Worm (Caenorhabditis elegans) whole organism, mixed stage, embryonic: ENCODE results near the gene T08B1.1.

Experiments used
- M03D4.4 ChIP-seq: sonication (generic microtip); optimal IDR thresholded peaks from 2 replicates; lab custom pipeline; 2017; ENCODE audit warnings: mild to moderate bottlenecking, missing genetic modification characterization, missing compliant biosample characterization
- bed-3 ChIP-seq: fragments of 200-800 bp; sonication (Bioruptor generic); optimal IDR thresholded peaks from 3 replicates; lab custom pipeline; 2018; ENCODE audit warnings: mild to moderate bottlenecking, missing genetic modification characterization, moderate library complexity, missing compliant biosample characterization
- blmp-1 ChIP-seq: fragments of 150-350 bp; optimal IDR thresholded peaks from 2 replicates; lab custom pipeline; 2014; ENCODE audit warnings: missing biosample characterization, missing genetic modification characterization
- ceh-39 ChIP-seq: fragments of 150-350 bp; optimal IDR thresholded peaks from 2 replicates; lab custom pipeline; 2014; ENCODE audit warnings: missing biosample characterization, missing genetic modification characterization
- ceh-43 ChIP-seq: fragments of 200-800 bp; sonication (Bioruptor generic); optimal IDR thresholded peaks from 2 replicates; lab custom pipeline; 2018; ENCODE audit warnings: mild to moderate bottlenecking, missing genetic modification characterization, moderate library complexity, missing compliant biosample characterization
- ceh-83 ChIP-seq: fragments of 200-800 bp; sonication (Bioruptor generic); optimal IDR thresholded peaks from 2 replicates; lab custom pipeline; 2018; ENCODE audit warnings: mild to moderate bottlenecking, missing genetic modification characterization, missing compliant biosample characterization
- ces-1 ChIP-seq: fragments of 150-350 bp; optimal IDR thresholded peaks from 2 replicates; lab custom pipeline; 2014; ENCODE audit warnings: missing biosample characterization, missing genetic modification reagents, missing genetic modification characterization
- cnd-1 ChIP-seq: fragments of 200-800 bp; sonication (Bioruptor generic); optimal IDR thresholded peaks from 2 replicates; lab custom pipeline; 2018; ENCODE audit warnings: mild to moderate bottlenecking, missing genetic modification characterization, missing compliant biosample characterization
- drap-1 ChIP-seq: fragments of 200-800 bp; sonication (Bioruptor generic); optimal IDR thresholded peaks from 3 replicates; lab custom pipeline; 2018; ENCODE audit warnings: mild to moderate bottlenecking, missing genetic modification characterization, missing compliant biosample characterization
- elt-1 ChIP-seq: sonication (generic microtip); optimal IDR thresholded peaks from 2 replicates; lab custom pipeline; 2017; ENCODE audit warnings: missing genetic modification characterization, mild to moderate bottlenecking, missing compliant biosample characterization, antibody characterized with exemption, moderate library complexity, borderline replicate concordance; ENCODE audit not compliant: insufficient read depth
- elt-3 ChIP-seq: fragments of 150-350 bp; optimal IDR thresholded peaks from 2 replicates; lab custom pipeline; 2014; ENCODE audit warnings: missing biosample characterization, missing genetic modification characterization
- ham-2 ChIP-seq: fragments of 200-800 bp; sonication (Bioruptor generic); optimal IDR thresholded peaks from 2 replicates; lab custom pipeline; 2018; ENCODE audit warnings: mild to moderate bottlenecking, missing genetic modification characterization, missing compliant biosample characterization
- hlh-1 ChIP-seq: fragments of 150-350 bp; optimal IDR thresholded peaks from 2 replicates; lab custom pipeline; 2014; ENCODE audit warnings: missing biosample characterization, missing genetic modification reagents, missing genetic modification characterization
- lin-13 ChIP-seq: fragments of 150-350 bp; optimal IDR thresholded peaks from 2 replicates; lab custom pipeline; 2014; ENCODE audit warnings: missing biosample characterization, missing genetic modification characterization
- lin-32 ChIP-seq: fragments of 200-800 bp; sonication (Bioruptor generic); optimal IDR thresholded peaks from 2 replicates; lab custom pipeline; 2018; ENCODE audit warnings: mild to moderate bottlenecking, missing genetic modification characterization, missing compliant biosample characterization
- lsy-2 ChIP-seq: fragments of 150-350 bp; optimal IDR thresholded peaks from 2 replicates; lab custom pipeline; 2014; ENCODE audit warnings: missing biosample characterization, missing genetic modification characterization
- mls-2 ChIP-seq: sonication (generic microtip); optimal IDR thresholded peaks from 2 replicates; lab custom pipeline; 2016; ENCODE audit warnings: mild to moderate bottlenecking, missing genetic modification characterization, moderate library complexity, missing compliant biosample characterization
- nhr-12 ChIP-seq: fragments of 150-350 bp; optimal IDR thresholded peaks from 2 replicates; lab custom pipeline; 2014; ENCODE audit warnings: missing biosample characterization, missing genetic modification characterization
- nhr-237 ChIP-seq: fragments of 150-350 bp; optimal IDR thresholded peaks from 2 replicates; lab custom pipeline; 2014; ENCODE audit warnings: missing biosample characterization, missing genetic modification characterization
- nhr-28 ChIP-seq: fragments of 150-350 bp; optimal IDR thresholded peaks from 2 replicates; lab custom pipeline; 2014; ENCODE audit warnings: missing biosample characterization, missing genetic modification characterization
- nhr-76 ChIP-seq: sonication (generic microtip); optimal IDR thresholded peaks from 2 replicates; lab custom pipeline; 2017; ENCODE audit warnings: missing biosample characterization, missing genetic modification characterization
- pha-4 ChIP-seq: fragments of 150-350 bp; optimal IDR thresholded peaks from 2 replicates; lab custom pipeline; 2018; ENCODE audit warnings: missing biosample characterization, missing genetic modification reagents, missing genetic modification characterization
- snpc-4 ChIP-seq: fragments of 150-350 bp; optimal IDR thresholded peaks from 2 replicates; lab custom pipeline; 2014; ENCODE audit warnings: missing biosample characterization, missing genetic modification characterization
- sptf-1 ChIP-seq: sonication (generic microtip); optimal IDR thresholded peaks from 2 replicates; lab custom pipeline; 2017; ENCODE audit warnings: mild to moderate bottlenecking, missing genetic modification characterization, moderate library complexity, missing compliant biosample characterization
- unc-120 ChIP-seq: sonication (generic microtip); optimal IDR thresholded peaks from 2 replicates; lab custom pipeline; 2017; ENCODE audit warnings: missing genetic modification characterization, missing compliant biosample characterization; ENCODE audit not compliant: poor library complexity, severe bottlenecking
- unc-39 ChIP-seq: fragments of 150-350 bp; optimal IDR thresholded peaks from 2 replicates; lab custom pipeline; 2014; ENCODE audit warnings: missing biosample characterization, missing genetic modification characterization
- unc-62 ChIP-seq: fragments of 150-350 bp; optimal IDR thresholded peaks from 2 replicates; lab custom pipeline; 2014; ENCODE audit warnings: missing biosample characterization, missing genetic modification reagents, missing genetic modification characterization
- zip-8 ChIP-seq: fragments of 150-350 bp; optimal IDR thresholded peaks from 2 replicates; lab custom pipeline; 2014; ENCODE audit warnings: missing biosample characterization, missing genetic modification characterization
- ztf-11 ChIP-seq: fragments of 150-350 bp; optimal IDR thresholded peaks from 2 replicates; lab custom pipeline; 2014; ENCODE audit warnings: missing biosample characterization, missing genetic modification characterization

T08B1.1 gene

ce11 chrV:1999531-2000094 lies 12.8 kb upstream of the T08B1.1 start, which contains the start of gene alh-5:
Gene alh-5, minus strand, starts transcription at chrV:1999581.
- TF ChIP-seq elt-1 (tag; lab: Kevin White, UChicago), result no peak
- no peak for TF ChIP-seq ceh-43 (GFP tag; lab: Kevin White, UChicago)
- no peak for TF ChIP-seq cnd-1 (tag; lab: Kevin White, UChicago)
- no peak for TF ChIP-seq lin-32 (GFP tag; lab: Kevin White, UChicago)
- TF ChIP-seq drap-1 (GFP tag; lab: Kevin White, UChicago), result no peak
- TF ChIP-seq unc-62, result no peak
- TF ChIP-seq unc-39 (tag; lab: Kevin White, UChicago), result no peak
- TF ChIP-seq mls-2 (tag; lab: Kevin White, UChicago), result no peak
- TF ChIP-seq pha-4 (tag; lab: Kevin White, UChicago), result no peak
- TF ChIP-seq ces-1, result no peak

- no peak for TF ChIP-seq M03D4.4 (tag; lab: Kevin White, UChicago)
- TF ChIP-seq, all 35 proteins: peak for 0
Observed at ce11 chrV:1998358-1998757, 11.5 kb upstream of the T08B1.1 start.

ce11 chrV:1992515-1992968 lies 5.7 kb upstream of the T08B1.1 start, which contains the start of gene tnt-4:
Gene tnt-4, minus strand, starts transcription at chrV:1992918.
- TF ChIP-seq lin-13 (tag; lab: Kevin White, UChicago) (no peak), nhr-237 (tag; lab: Kevin White, UChicago) (no peak), nhr-28 (no peak), ceh-39 (tag; lab: Kevin White, UChicago) (no peak), elt-1 (tag; lab: Kevin White, UChicago) (no peak), sptf-1 (tag; lab: Kevin White, UChicago) (no peak), ham-2 (GFP tag; lab: Kevin White, UChicago) (no peak), M03D4.4 (tag; lab: Kevin White, UChicago) (no peak), nhr-76 (tag; lab: Kevin White, UChicago) (no peak), ces-1 (no peak), ceh-83 (GFP tag; lab: Kevin White, UChicago) (no peak), blmp-1 (tag; lab: Kevin White, UChicago) (no peak), pha-4 (tag; lab: Kevin White, UChicago) (no peak), unc-62 (no peak), ztf-11 (no peak), lsy-2 (tag; lab: Kevin White, UChicago) (no peak), elt-3 (tag; lab: Kevin White, UChicago) (no peak), unc-120 (tag; lab: Kevin White, UChicago) (no peak), snpc-4 (tag; lab: Kevin White, UChicago) (no peak)

ce11 chrV:1991381-1991780 lies 4.5 kb upstream of the T08B1.1 start:
- no peak for TF ChIP-seq lin-32 (GFP tag; lab: Kevin White, UChicago)
- no peak for TF ChIP-seq mls-2 (tag; lab: Kevin White, UChicago)
- no peak for TF ChIP-seq pha-4 (tag; lab: Kevin White, UChicago)
- no peak for TF ChIP-seq blmp-1 (tag; lab: Kevin White, UChicago)
- no peak for TF ChIP-seq sptf-1 (tag; lab: Kevin White, UChicago)
- no peak for TF ChIP-seq unc-39 (tag; lab: Kevin White, UChicago)
- no peak for TF ChIP-seq M03D4.4 (tag; lab: Kevin White, UChicago)
- no peak for TF ChIP-seq bed-3 (GFP tag; lab: Kevin White, UChicago)
- no peak for TF ChIP-seq lsy-2 (tag; lab: Kevin White, UChicago)
- TF ChIP-seq hlh-1, result no peak
- TF ChIP-seq ceh-83 (GFP tag; lab: Kevin White, UChicago), result no peak
- TF ChIP-seq nhr-237 (tag; lab: Kevin White, UChicago), result no peak
- TF ChIP-seq ces-1, result no peak
- no peak for TF ChIP-seq ztf-11
- no peak for TF ChIP-seq zip-8 (tag; lab: Kevin White, UChicago)

ce11 chrV:1989220-1989619 lies 2.4 kb upstream of the T08B1.1 start:
- TF ChIP-seq bed-3 (GFP tag; lab: Kevin White, UChicago) (no peak), ham-2 (GFP tag; lab: Kevin White, UChicago) (no peak), nhr-12 (tag; lab: Kevin White, UChicago) (no peak), ces-1 (no peak), nhr-237 (tag; lab: Kevin White, UChicago) (no peak), elt-3 (tag; lab: Kevin White, UChicago) (no peak), zip-8 (tag; lab: Kevin White, UChicago) (no peak)
